Worm (Caenorhabditis elegans) whole organism, L4 larva: Measurements from ENCODE around the gene C17F4.3.

Experiments used
- F49E8.2 ChIP-seq: sonication (generic microtip); optimal IDR thresholded peaks from 2 replicates; lab custom pipeline; 2016; ENCODE audit warnings: missing compliant biosample characterization, mild to moderate bottlenecking, missing genetic modification characterization, borderline replicate concordance
- daf-12 ChIP-seq: fragments of 150-350 bp; optimal IDR thresholded peaks from 2 replicates; lab custom pipeline; 2014; ENCODE audit warnings: missing biosample characterization, missing genetic modification reagents, missing genetic modification characterization
- lin-13 ChIP-seq: fragments of 150-350 bp; optimal IDR thresholded peaks from 2 replicates; lab custom pipeline; 2014; ENCODE audit warnings: missing biosample characterization, missing genetic modification reagents, missing genetic modification characterization
- lin-15B ChIP-seq: fragments of 150-350 bp; sonication (generic microtip); optimal IDR thresholded peaks from 3 replicates; lab custom pipeline; 2014; ENCODE audit warnings: missing biosample characterization, missing genetic modification characterization
- nhr-11 ChIP-seq: fragments of 150-350 bp; optimal IDR thresholded peaks from 2 replicates; lab custom pipeline; 2014; ENCODE audit warnings: missing biosample characterization, missing genetic modification characterization
- unc-62 ChIP-seq, 3 experiments: fragments of 150-350 bp in 1 of 3; sonication (generic microtip); optimal IDR thresholded peaks in 2 of 3; peaks in 1 of 3; 1 replicate in 1 of 3; 2 replicates in 2 of 3; lab custom pipeline; 2014 to 2017; ENCODE audit warnings: missing biosample characterization in 3 of 3, missing genetic modification characterization in 3 of 3, missing genetic modification reagents in 3 of 3, missing genotype in 1 of 3
- zfp-3 ChIP-seq: fragments of 200-800 bp; sonication (Bioruptor generic); conservative IDR thresholded peaks from 2 replicates; pipeline ENCODE4 v1.3.6; 2022; ENCODE audit warnings: missing genetic modification reagents, missing genetic modification characterization, missing compliant biosample characterization

DNA sequence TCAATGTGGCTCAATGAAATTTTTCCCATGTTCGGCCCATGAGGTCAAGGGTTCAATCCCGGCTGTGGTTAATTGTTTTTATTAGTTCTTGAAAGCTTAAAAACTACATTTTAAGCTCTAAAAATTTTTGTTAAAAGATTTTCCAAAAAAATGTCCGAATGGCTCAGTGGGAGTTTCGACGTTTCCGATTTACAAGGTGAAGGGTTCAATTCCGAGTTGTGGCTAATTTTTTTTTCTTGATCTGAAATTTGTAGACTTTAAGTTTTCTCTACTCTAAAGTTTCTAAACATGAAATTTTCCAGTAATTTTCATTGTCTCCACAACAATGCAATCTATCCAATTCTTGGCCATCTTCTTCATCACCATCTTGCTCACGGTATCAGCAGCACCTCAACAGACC, 22.2 kb downstream of the C17F4.3 start, which contains the start of gene F02E11.2:
- TF ChIP-seq unc-62 (GFP tag; optimal IDR thresholded peaks at IDR 0.05 in 1 of 2; lab: Kevin White, UChicago) (no peak), unc-62 (tag; optimal IDR thresholded peaks at IDR 0.05; lab: Kevin White, UChicago) (no peak), zfp-3 (GFP tag; lab: Robert Waterston, UW) (no peak), daf-12 (tag; lab: Kevin White, UChicago) (no peak), nhr-11 (tag; lab: Kevin White, UChicago) (no peak), lin-13 (GFP tag; lab: Kevin White, UChicago) (no peak), lin-15B (tag; lab: Kevin White, UChicago) (no peak), F49E8.2 (tag; lab: Kevin White, UChicago) (no peak)
